Fruit fly (Drosophila melanogaster) whole organism, wandering third instar larva: ENCODE measurements around the gene CG11771.

Experiments
- Hr78 ChIP-seq: fragments of >200 bp; optimal IDR thresholded peaks from 2 replicates; lab custom pipeline; 2017; ENCODE audit warnings: missing biosample characterization, missing genetic modification characterization
- Myc ChIP-seq: fragments of >200 bp; optimal IDR thresholded peaks from 2 replicates; lab custom pipeline; 2017
- OdsH ChIP-seq: fragments of 200-800 bp; sonication (Bioruptor generic); optimal IDR thresholded peaks from 2 replicates; lab custom pipeline; 2016; ENCODE audit warnings: missing biosample characterization, mild to moderate bottlenecking, missing genetic modification characterization
- Rel ChIP-seq, 2 experiments: fragments of 200-800 bp; sonication (Bioruptor generic) in 1 of 2; optimal IDR thresholded peaks; 2 replicates in 1 of 2; 3 replicates in 1 of 2; lab custom pipeline; 2016 to 2019; ENCODE audit warnings: mild to moderate bottlenecking in 2 of 2, missing biosample characterization in 2 of 2, missing genetic modification characterization in 2 of 2, moderate library complexity in 1 of 2
- Sp1 ChIP-seq: fragments of 200-800 bp; sonication (Bioruptor generic); optimal IDR thresholded peaks from 3 replicates; lab custom pipeline; 2019; ENCODE audit warnings: missing biosample characterization, mild to moderate bottlenecking, missing genetic modification characterization, moderate library complexity
- tai ChIP-seq: sonication (Bioruptor generic); optimal IDR thresholded peaks from 2 replicates; lab custom pipeline; 2016; ENCODE audit warnings: missing biosample characterization, missing genetic modification characterization

DNA sequence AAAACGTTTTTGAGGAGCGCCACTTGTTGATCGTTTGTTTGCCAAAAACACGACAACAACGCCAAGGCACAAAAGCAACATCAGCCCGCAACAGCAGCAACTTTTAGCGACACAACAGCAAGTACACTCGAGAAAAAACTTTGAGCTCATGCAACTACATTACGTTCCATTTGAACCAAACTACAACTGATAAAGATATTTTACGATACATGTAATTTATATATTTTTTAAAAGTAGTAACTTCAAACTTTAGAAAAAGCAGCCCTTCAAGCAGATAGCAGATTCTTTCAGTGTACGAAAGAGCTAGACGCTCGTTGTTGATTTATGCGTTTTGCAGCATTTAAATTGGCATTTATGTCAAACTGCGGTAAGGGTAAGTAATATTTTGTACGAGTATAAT is 21.7 kb upstream of the CG11771 start:
- TF ChIP-seq Rel (GFP tag; optimal IDR thresholded peaks at IDR 0.05; lab: Kevin White, UChicago) (no peak), Rel (tag; optimal IDR thresholded peaks at IDR 0.05; lab: Kevin White, UChicago) (no peak), Hr78 (no peak), Sp1 (GFP tag; lab: Kevin White, UChicago) (no peak), Myc (lab: Kevin White, UChicago) (no peak), OdsH (no peak), tai (GFP tag; lab: Kevin White, UChicago) (no peak)
